Worm (Caenorhabditis elegans) whole organism, young adult: ENCODE measurements around the gene F25B5.3.
A peak's percentile ranks its signal among the peaks of the same experiment; 100 is the strongest.

Experiments used
- cebp-1 ChIP-seq, 2 experiments: fragments of 200-800 bp in 1 of 2; sonication (Bioruptor generic) in 1 of 2; sonication (generic microtip) in 1 of 2; IDR thresholded peaks in 1 of 2; optimal IDR thresholded peaks in 1 of 2; 2 replicates each; pipeline versions ENCODE4 v1.3.6 to Lab custom; 2017 to 2022; ENCODE audit warnings: missing compliant biosample characterization in 2 of 2, missing genetic modification characterization in 2 of 2, mild to moderate bottlenecking in 1 of 2, missing genetic modification reagents in 1 of 2, moderate library complexity in 1 of 2
- unc-62 ChIP-seq: fragments of 150-350 bp; optimal IDR thresholded peaks from 2 replicates; lab custom pipeline; 2014; ENCODE audit warnings: missing biosample characterization, missing genetic modification reagents, missing genetic modification characterization

ce11 chrIII:5919799-5920387 is 28.8 kb upstream of the F25B5.3 start, which contains the start of the genes tdo-2 and C28H8.2:
- TF ChIP-seq cebp-1 (GFP tag; IDR thresholded peaks at IDR 0.05; lab: Robert Waterston, UW), result no peak
- peak; percentile 36 for TF ChIP-seq cebp-1 (tag; optimal IDR thresholded peaks at IDR 0.05; lab: Kevin White, UChicago)
- no peak for TF ChIP-seq unc-62 (GFP tag; lab: Kevin White, UChicago)
